Worm (Caenorhabditis elegans) whole organism, young adult: ENCODE data around the gene marb-1.

ENCODE experiments used
- F57C9.4 ChIP-seq: sonication (generic microtip); optimal IDR thresholded peaks from 2 replicates; lab custom pipeline; 2017; ENCODE audit warnings: mild to moderate bottlenecking, missing genetic modification characterization, missing compliant biosample characterization
- ama-1 ChIP-seq, 3 experiments: fragments of 150-350 bp in 1 of 3; sonication (generic microtip) in 2 of 3; optimal IDR thresholded peaks; 2 replicates each; lab custom pipeline; 2014 to 2018; ENCODE audit warnings: missing biosample characterization in 2 of 3, missing genetic modification characterization in 2 of 3, missing genetic modification reagents in 2 of 3
- dpff-1 ChIP-seq: sonication (generic microtip); optimal IDR thresholded peaks from 2 replicates; lab custom pipeline; 2017; ENCODE audit warnings: mild to moderate bottlenecking, missing genetic modification characterization, missing compliant biosample characterization
- hlh-26 ChIP-seq: fragments of 200-800 bp; sonication (Bioruptor generic); conservative IDR thresholded peaks from 2 replicates; pipeline ENCODE4 v1.3.6; 2022; ENCODE audit warnings: missing genetic modification reagents, missing genetic modification characterization, missing compliant biosample characterization
- hsf-1 ChIP-seq: fragments of 200-800 bp; sonication (Bioruptor generic); IDR thresholded peaks from 2 replicates; pipeline ENCODE4 v1.3.6; 2022; ENCODE audit warnings: missing genetic modification reagents, missing genetic modification characterization, missing compliant biosample characterization
- lin-54 ChIP-seq: fragments of 200-800 bp; sonication (Bioruptor generic); optimal IDR thresholded peaks from 2 replicates; lab custom pipeline; 2018; ENCODE audit warnings: mild to moderate bottlenecking, missing genetic modification characterization, missing compliant biosample characterization
- lsl-1 ChIP-seq: fragments of 200-800 bp; sonication (Bioruptor generic); optimal IDR thresholded peaks from 2 replicates; lab custom pipeline; 2018; ENCODE audit warnings: mild to moderate bottlenecking, missing genetic modification characterization, moderate library complexity, missing compliant biosample characterization
- nhr-179 ChIP-seq: sonication (generic microtip); optimal IDR thresholded peaks from 2 replicates; lab custom pipeline; 2016; ENCODE audit warnings: mild to moderate bottlenecking, missing genetic modification characterization, missing compliant biosample characterization
- nhr-90 ChIP-seq: sonication (generic microtip); optimal IDR thresholded peaks from 2 replicates; lab custom pipeline; 2016; ENCODE audit warnings: missing genotype, mild to moderate bottlenecking, missing genetic modification characterization, missing compliant biosample characterization
- pha-4 ChIP-seq: fragments of 150-350 bp; sonication (generic microtip); optimal IDR thresholded peaks from 2 replicates; lab custom pipeline; 2014; ENCODE audit warnings: missing biosample characterization, missing genetic modification reagents, missing genetic modification characterization
- tbp1 ChIP-seq: fragments of 200-800 bp; sonication (Bioruptor generic); optimal IDR thresholded peaks from 2 replicates; lab custom pipeline; 2018; ENCODE audit warnings: mild to moderate bottlenecking, missing genetic modification characterization, missing compliant biosample characterization
- unc-130 ChIP-seq: sonication (generic microtip); optimal IDR thresholded peaks from 2 replicates; lab custom pipeline; 2016; ENCODE audit warnings: missing genetic modification reagents, missing genetic modification characterization, missing compliant biosample characterization
- unc-62 ChIP-seq: fragments of 150-350 bp; optimal IDR thresholded peaks from 2 replicates; lab custom pipeline; 2014; ENCODE audit warnings: missing biosample characterization, missing genetic modification reagents, missing genetic modification characterization

ce11 chrIV:12202949-12203348 is 5.9 kb downstream of the marb-1 start, which contains the start of gene F35G2.1:
- TF ChIP-seq nhr-90 (tag; lab: Kevin White, UChicago) (no peak), ama-1 (optimal IDR thresholded peaks at IDR 0.05; lab: Kevin White, UChicago) (no peak), ama-1 (GFP tag; optimal IDR thresholded peaks at IDR 0.05; lab: Kevin White, UChicago) (no peak), nhr-179 (tag; lab: Kevin White, UChicago) (no peak), lsl-1 (GFP tag; lab: Kevin White, UChicago) (no peak), lin-54 (GFP tag; lab: Kevin White, UChicago) (no peak), hlh-26 (no peak), unc-62 (GFP tag; lab: Kevin White, UChicago) (no peak), unc-130 (GFP tag; lab: Kevin White, UChicago) (no peak), dpff-1 (tag; lab: Kevin White, UChicago) (no peak), pha-4 (tag; lab: Kevin White, UChicago) (no peak), F57C9.4 (tag; lab: Kevin White, UChicago) (no peak), tbp1 (GFP tag; lab: Kevin White, UChicago) (no peak), hsf-1 (GFP tag; lab: Robert Waterston, UW) (no peak)
